Worm (Caenorhabditis elegans): Measurements from ENCODE around the gene F16G10.11.

Gene F16G10.11

ce11 chrII:2342004-2342479, 51.7 kb downstream of the F16G10.11 start, which contains the start of gene F43C11.6 (continued):
- TF ChIP-seq F13H6.1 (tag; optimal IDR thresholded peaks at IDR 0.05) (no peak), peb-1 (tag; optimal IDR thresholded peaks at IDR 0.05) (no peak), ZK546.5 (tag; optimal IDR thresholded peaks at IDR 0.05) (no peak), Y55F3AM.14 (GFP tag; optimal IDR thresholded peaks at IDR 0.05) (no peak), unc-55 (GFP tag; optimal IDR thresholded peaks at IDR 0.05) (peak; percentile 62), sma-9 (GFP tag; optimal IDR thresholded peaks at IDR 0.05) (no peak), sma-9 (tag; optimal IDR thresholded peaks at IDR 0.05) (no peak), gmeb-1 (tag; optimal IDR thresholded peaks at IDR 0.05) (no peak)
